Worm (Caenorhabditis elegans) whole organism, L3 larva: ENCODE measurements around the gene Y6D1A.2.

Source experiments
- ZK546.5 ChIP-seq: sonication (generic microtip); optimal IDR thresholded peaks from 2 replicates; lab custom pipeline; 2017; ENCODE audit warnings: missing biosample characterization, missing genetic modification characterization
- ceh-16 ChIP-seq: sonication (generic microtip); optimal IDR thresholded peaks from 2 replicates; lab custom pipeline; 2017; ENCODE audit warnings: missing biosample characterization, missing genetic modification characterization
- ceh-28 ChIP-seq: fragments of 150-350 bp; optimal IDR thresholded peaks from 2 replicates; lab custom pipeline; 2014; ENCODE audit warnings: missing biosample characterization, missing genetic modification reagents, missing genetic modification characterization
- ceh-82 ChIP-seq: fragments of 150-350 bp; optimal IDR thresholded peaks from 2 replicates; lab custom pipeline; 2014; ENCODE audit warnings: missing biosample characterization, missing genetic modification characterization
- egl-27 ChIP-seq: sonication (generic microtip); optimal IDR thresholded peaks from 4 replicates; lab custom pipeline; 2017; ENCODE audit warnings: missing biosample characterization, missing genetic modification reagents, missing genetic modification characterization
- egl-5 ChIP-seq: fragments of 150-350 bp; optimal IDR thresholded peaks from 2 replicates; lab custom pipeline; 2017; ENCODE audit warnings: missing biosample characterization, missing genetic modification reagents, missing genetic modification characterization, inconsistent platforms
- elt-1 ChIP-seq: fragments of 150-350 bp; optimal IDR thresholded peaks from 2 replicates; lab custom pipeline; 2014; ENCODE audit warnings: missing biosample characterization, missing genetic modification characterization
- elt-2 ChIP-seq: sonication (generic microtip); optimal IDR thresholded peaks from 2 replicates; lab custom pipeline; 2016; ENCODE audit warnings: missing genetic modification reagents, mild to moderate bottlenecking, missing genetic modification characterization, missing compliant biosample characterization
- fkh-10 ChIP-seq: sonication (generic microtip); optimal IDR thresholded peaks from 2 replicates; lab custom pipeline; 2017; ENCODE audit warnings: missing biosample characterization, missing genetic modification reagents, missing genetic modification characterization
- fkh-2 ChIP-seq: fragments of 150-350 bp; optimal IDR thresholded peaks from 2 replicates; lab custom pipeline; 2014; ENCODE audit warnings: missing biosample characterization, missing genetic modification reagents, missing genetic modification characterization
- hmg-11 ChIP-seq: sonication (generic microtip); optimal IDR thresholded peaks from 2 replicates; lab custom pipeline; 2016; ENCODE audit warnings: missing genetic modification characterization, missing compliant biosample characterization
- lin-15B ChIP-seq: fragments of 150-350 bp; optimal IDR thresholded peaks from 2 replicates; lab custom pipeline; 2014; ENCODE audit warnings: missing biosample characterization, missing genetic modification characterization
- lin-39 ChIP-seq: fragments of 150-350 bp; optimal IDR thresholded peaks from 2 replicates; lab custom pipeline; 2018; ENCODE audit warnings: missing biosample characterization, missing genetic modification reagents, missing genetic modification characterization
- lsy-12 ChIP-seq: sonication (generic microtip); optimal IDR thresholded peaks from 2 replicates; lab custom pipeline; 2016; ENCODE audit warnings: mild to moderate bottlenecking, missing genetic modification characterization, missing compliant biosample characterization
- mdl-1 ChIP-seq: fragments of 150-350 bp; optimal IDR thresholded peaks from 2 replicates; lab custom pipeline; 2014; ENCODE audit warnings: missing biosample characterization, missing genetic modification characterization
- mml-1 ChIP-seq: fragments of 150-350 bp; sonication (generic microtip); optimal IDR thresholded peaks from 3 replicates; lab custom pipeline; 2014; ENCODE audit warnings: missing biosample characterization, missing genetic modification characterization
- nfya-1 ChIP-seq: sonication (generic microtip); optimal IDR thresholded peaks from 2 replicates; lab custom pipeline; 2017; ENCODE audit warnings: missing genetic modification characterization, mild to moderate bottlenecking, missing compliant biosample characterization, antibody characterized with exemption, moderate library complexity; ENCODE audit not compliant: insufficient read depth
- nhr-11 ChIP-seq: fragments of 150-350 bp; optimal IDR thresholded peaks from 2 replicates; lab custom pipeline; 2014; ENCODE audit warnings: missing biosample characterization, missing genetic modification characterization
- nhr-23 ChIP-seq: fragments of 150-350 bp; optimal IDR thresholded peaks from 2 replicates; lab custom pipeline; 2014; ENCODE audit warnings: missing biosample characterization, missing genetic modification reagents, missing genetic modification characterization
- nhr-25 ChIP-seq: sonication (generic microtip); optimal IDR thresholded peaks from 2 replicates; lab custom pipeline; 2017; ENCODE audit warnings: missing biosample characterization, missing genetic modification characterization
- nhr-28 ChIP-seq: fragments of 150-350 bp; optimal IDR thresholded peaks from 2 replicates; lab custom pipeline; 2014; ENCODE audit warnings: missing biosample characterization, missing genetic modification characterization
- nhr-43 ChIP-seq: sonication (generic microtip); optimal IDR thresholded peaks from 2 replicates; lab custom pipeline; 2016; ENCODE audit warnings: mild to moderate bottlenecking, missing genetic modification characterization, missing compliant biosample characterization; ENCODE audit not compliant: poor library complexity, severe bottlenecking
- nhr-77 ChIP-seq: fragments of 150-350 bp; optimal IDR thresholded peaks from 2 replicates; lab custom pipeline; 2014; ENCODE audit warnings: missing biosample characterization, missing genetic modification characterization
- pha-4 ChIP-seq: fragments of 150-350 bp; optimal IDR thresholded peaks from 2 replicates; lab custom pipeline; 2014; ENCODE audit warnings: missing biosample characterization, missing genetic modification reagents, missing genetic modification characterization
- pqm-1 ChIP-seq: fragments of 150-350 bp; optimal IDR thresholded peaks from 2 replicates; lab custom pipeline; 2017; ENCODE audit warnings: missing biosample characterization, missing genetic modification characterization, inconsistent platforms
- sea-2 ChIP-seq: fragments of 150-350 bp; sonication (generic microtip); optimal IDR thresholded peaks from 4 replicates; lab custom pipeline; 2014; ENCODE audit warnings: missing biosample characterization, missing genetic modification reagents, missing genetic modification characterization
- unc-39 ChIP-seq: sonication (generic microtip); optimal IDR thresholded peaks from 4 replicates; lab custom pipeline; 2017; ENCODE audit warnings: missing biosample characterization, missing genetic modification characterization
- unc-62 ChIP-seq: fragments of 150-350 bp; sonication (generic microtip); optimal IDR thresholded peaks from 4 replicates; lab custom pipeline; 2014; ENCODE audit warnings: missing biosample characterization, missing genetic modification reagents, missing genetic modification characterization
- ztf-4 ChIP-seq: fragments of 150-350 bp; optimal IDR thresholded peaks from 2 replicates; lab custom pipeline; 2014; ENCODE audit warnings: missing biosample characterization, missing genetic modification characterization

Gene Y6D1A.2

ce11 chrII:11802451-11802850, 17.3 kb downstream of the Y6D1A.2 start, which contains the start of gene F43G6.17:
F43G6.17 (plus strand) TSS chrII:11802751.
- no peak for TF ChIP-seq hmg-11 (tag; lab: Kevin White, UChicago)

- TF ChIP-seq lsy-12 (tag; lab: Kevin White, UChicago) (no peak), unc-39 (no peak), nhr-77 (tag; lab: Kevin White, UChicago) (no peak), mdl-1 (tag; lab: Kevin White, UChicago) (no peak), mml-1 (tag; lab: Kevin White, UChicago) (no peak), nhr-23 (tag; lab: Kevin White, UChicago) (no peak), ceh-16 (tag; lab: Kevin White, UChicago) (no peak), fkh-10 (no peak)
Observed at ce11 chrII:11798737-11799136, 21.0 kb downstream of the Y6D1A.2 start, which contains the start of gene hda-5. hda-5 (plus strand) TSS chrII:11799037.

- TF ChIP-seq fkh-2 (tag; lab: Kevin White, UChicago) (no peak), pha-4 (peak; percentile 90), ceh-82 (no peak), mdl-1 (tag; lab: Kevin White, UChicago) (no peak), mml-1 (tag; lab: Kevin White, UChicago) (no peak), elt-2 (tag; lab: Kevin White, UChicago) (peak; percentile 92), pqm-1 (peak; percentile 58), lsy-12 (tag; lab: Kevin White, UChicago) (no peak), lin-15B (tag; lab: Kevin White, UChicago) (no peak), nhr-28 (tag; lab: Kevin White, UChicago) (no peak), ZK546.5 (tag; lab: Kevin White, UChicago) (no peak)
Observed at ce11 chrII:11797194-11797593, 22.5 kb downstream of the Y6D1A.2 start.

- peak; percentile 44 for TF ChIP-seq lin-39 (tag; lab: Kevin White, UChicago)
- no peak for TF ChIP-seq ztf-4 (tag; lab: Kevin White, UChicago)
Observed at ce11 chrII:11794392-11794791, 25.3 kb downstream of the Y6D1A.2 start.

ce11 chrII:11790458-11790857, 29.3 kb downstream of the Y6D1A.2 start, which contains the start of gene F43G6.4:
F43G6.4 (plus strand) TSS chrII:11790758.
- TF ChIP-seq nhr-11 (tag; lab: Kevin White, UChicago) = no peak
- TF ChIP-seq ceh-16 (tag; lab: Kevin White, UChicago) = no peak
- TF ChIP-seq nhr-43 = no peak
- TF ChIP-seq pqm-1 = no peak
- no peak for TF ChIP-seq nhr-28 (tag; lab: Kevin White, UChicago)
- no peak for TF ChIP-seq elt-1
- TF ChIP-seq elt-2 (tag; lab: Kevin White, UChicago) = no peak
- no peak for TF ChIP-seq egl-27 (tag; lab: Kevin White, UChicago)
- TF ChIP-seq egl-5 (tag; lab: Kevin White, UChicago) = no peak
- TF ChIP-seq nhr-25 (tag; lab: Kevin White, UChicago) = no peak
- no peak for TF ChIP-seq unc-62 (GFP tag; lab: Kevin White, UChicago)
- no peak for TF ChIP-seq nfya-1 (tag; lab: Kevin White, UChicago)
- TF ChIP-seq sea-2 (GFP tag; lab: Kevin White, UChicago) = no peak
- no peak for TF ChIP-seq ceh-28 (tag; lab: Kevin White, UChicago)

- TF ChIP-seq lin-15B (tag; lab: Kevin White, UChicago) = no peak
- peak; percentile 41 for TF ChIP-seq pha-4
Observed at ce11 chrII:11788025-11788424, 31.7 kb downstream of the Y6D1A.2 start.

ce11 chrII:11782493-11782892, 37.2 kb downstream of the Y6D1A.2 start, which contains the start of gene F43G6.16:
F43G6.16 (minus strand) TSS chrII:11782633.
- TF ChIP-seq egl-5 (tag; lab: Kevin White, UChicago) = no peak
- peak; percentile 21 for TF ChIP-seq nfya-1 (tag; lab: Kevin White, UChicago)
- TF ChIP-seq pha-4 = peak; percentile 55
- no peak for TF ChIP-seq nhr-43
- TF ChIP-seq, all 47 proteins: peak for 2
